Worm (Caenorhabditis elegans): ENCODE measurements around the gene F53A3.7.

The F53A3.7 gene

ce11 chrIII:1922081-1922480 lies 29.2 kb upstream of the F53A3.7 start:
- TF ChIP-seq mdl-1 (tag; optimal IDR thresholded peaks at IDR 0.05), result no peak
- TF ChIP-seq efl-1 (optimal IDR thresholded peaks at IDR 0.05), result no peak
- TF ChIP-seq efl-1 (GFP tag; optimal IDR thresholded peaks at IDR 0.05 in 1 of 2), result peak in 1 of 2 experiments; percentile 75
- no peak for TF ChIP-seq mab-9 (GFP tag; IDR thresholded peaks at IDR 0.05)
- TF ChIP-seq ceh-82 (tag; optimal IDR thresholded peaks at IDR 0.05), result no peak

- TF ChIP-seq nhr-47 (tag; optimal IDR thresholded peaks at IDR 0.05) (peak; percentile 87), egl-13 (tag; optimal IDR thresholded peaks at IDR 0.05) (peak; percentile 84), lsy-2 (tag; optimal IDR thresholded peaks at IDR 0.05) (peak in 1 of 2 experiments; percentile 39), dsc-1 (tag; optimal IDR thresholded peaks at IDR 0.05) (peak; percentile 99), hpl-2 (GFP tag; optimal IDR thresholded peaks at IDR 0.05) (no peak), grh-1 (GFP tag; IDR thresholded peaks at IDR 0.05) (no peak), nhr-85 (tag) (peak; percentile 42), snu-23 (GFP tag; optimal IDR thresholded peaks at IDR 0.05) (no peak), fkh-4 (tag; optimal IDR thresholded peaks at IDR 0.05; ENCODE audit: borderline replicate concordance) (peak; percentile 83), lin-14 (GFP tag; optimal IDR thresholded peaks at IDR 0.05) (peak; percentile 36), sox-4 (tag; optimal IDR thresholded peaks at IDR 0.05) (peak; percentile 87), sptf-1 (tag; optimal IDR thresholded peaks at IDR 0.05) (no peak), nhr-77 (tag; optimal IDR thresholded peaks at IDR 0.05) (no peak), pax-3 (tag; optimal IDR thresholded peaks at IDR 0.05) (peak; percentile 78), fos-1 (tag; optimal IDR thresholded peaks at IDR 0.05) (peak; percentile 60), ceh-8 (GFP tag; optimal IDR thresholded peaks at IDR 0.05) (peak; percentile 42), F16B12.6 (tag; optimal IDR thresholded peaks at IDR 0.05) (no peak), unc-86 (tag; optimal IDR thresholded peaks at IDR 0.05) (no peak), swsn-7 (tag; optimal IDR thresholded peaks at IDR 0.05) (peak; percentile 34), nhr-11 (tag; optimal IDR thresholded peaks at IDR 0.05) (peak; percentile 52), ama-1 (optimal IDR thresholded peaks at IDR 0.05) (no peak), nhr-20 (tag; optimal IDR thresholded peaks at IDR 0.05) (peak; percentile 26), blmp-1 (tag; optimal IDR thresholded peaks at IDR 0.05) (peak; percentile 11), fkh-8 (tag; optimal IDR thresholded peaks at IDR 0.05) (peak; percentile 88), nhr-71 (tag; optimal IDR thresholded peaks at IDR 0.05) (peak; percentile 73)
These were observed 28.8 kb upstream of the F53A3.7 start for ce11 chrIII:1922516-1922915.

ce11 chrIII:1923419-1924318 lies 27.7 kb upstream of the F53A3.7 start:
- TF ChIP-seq unc-62 (GFP tag; optimal IDR thresholded peaks at IDR 0.05) (peak; percentile 82), ets-5 (GFP tag; IDR thresholded peaks at IDR 0.05) (no peak), tlp-1 (tag; optimal IDR thresholded peaks at IDR 0.05) (no peak), C04F5.9 (tag; optimal IDR thresholded peaks at IDR 0.05) (peak; percentile 51), mep-1 (tag; optimal IDR thresholded peaks at IDR 0.05) (peak; percentile 60), mab-9 (GFP tag; IDR thresholded peaks at IDR 0.05) (peak; percentile 83), isw-1 (GFP tag; IDR thresholded peaks at IDR 0.05) (peak; percentile 62), ces-1 (GFP tag; optimal IDR thresholded peaks at IDR 0.05) (no peak), egl-27 (tag; optimal IDR thresholded peaks at IDR 0.05) (peak; percentile 94), nhr-237 (tag; optimal IDR thresholded peaks at IDR 0.05) (peak; percentile 69), lir-3 (tag; optimal IDR thresholded peaks at IDR 0.05; ENCODE audit: poor library complexity) (peak; percentile 59), pax-3 (tag; optimal IDR thresholded peaks at IDR 0.05) (peak; percentile 90), fkh-10 (GFP tag; optimal IDR thresholded peaks at IDR 0.05) (peak; percentile 92), lin-35 (GFP tag; optimal IDR thresholded peaks at IDR 0.05) (peak; percentile 49 to 82), Y116A8C.19 (tag; optimal IDR thresholded peaks at IDR 0.05; ENCODE audit: borderline replicate concordance) (no peak), efl-3 (GFP tag; optimal IDR thresholded peaks at IDR 0.05) (peak; percentile 57), ceh-88 (GFP tag; IDR thresholded peaks at IDR 0.05) (peak; percentile 90), elt-2 (tag; optimal IDR thresholded peaks at IDR 0.05) (no peak), lin-14 (GFP tag; optimal IDR thresholded peaks at IDR 0.05) (peak; percentile 100), nhr-28 (tag; optimal IDR thresholded peaks at IDR 0.05) (no peak), fkh-4 (tag; optimal IDR thresholded peaks at IDR 0.05; ENCODE audit: borderline replicate concordance) (peak; percentile 30), efl-1 (optimal IDR thresholded peaks at IDR 0.05) (peak; percentile 74 to 84), efl-1 (GFP tag; optimal IDR thresholded peaks at IDR 0.05 in 1 of 2) (peak; percentile 48 to 95), skn-1 (tag; optimal IDR thresholded peaks at IDR 0.05) (peak; percentile 95), nhr-84 (tag; optimal IDR thresholded peaks at IDR 0.05) (no peak), sox-4 (tag; optimal IDR thresholded peaks at IDR 0.05) (peak; percentile 84)
